Worm (Caenorhabditis elegans) whole organism, young adult: Measurements from ENCODE around the gene rif-1.1.

Experiments
- F10E7.11 ChIP-seq: sonication (generic microtip); optimal IDR thresholded peaks from 2 replicates; lab custom pipeline; 2017; ENCODE audit warnings: mild to moderate bottlenecking, missing genetic modification characterization, moderate library complexity, missing compliant biosample characterization
- K12H6.12 ChIP-seq: fragments of 200-800 bp; sonication (Bioruptor generic); optimal IDR thresholded peaks from 2 replicates; lab custom pipeline; 2018; ENCODE audit warnings: mild to moderate bottlenecking, missing genetic modification characterization, missing compliant biosample characterization
- ZK185.1 ChIP-seq: sonication (generic microtip); optimal IDR thresholded peaks from 2 replicates; lab custom pipeline; 2016; ENCODE audit warnings: mild to moderate bottlenecking, missing genetic modification characterization, missing compliant biosample characterization; ENCODE audit not compliant: poor library complexity, severe bottlenecking
- egrh-3 ChIP-seq: fragments of 200-800 bp; sonication (Bioruptor generic); IDR thresholded peaks from 2 replicates; pipeline ENCODE4 v1.3.6; 2022; ENCODE audit warnings: missing genetic modification reagents, missing genetic modification characterization, missing compliant biosample characterization
- hrde-1 ChIP-seq: sonication (generic microtip); optimal IDR thresholded peaks from 2 replicates; lab custom pipeline; 2016; ENCODE audit warnings: missing genetic modification characterization, mild to moderate bottlenecking, missing compliant biosample characterization, moderate library complexity, missing genotype, missing genetic modification reagents, borderline replicate concordance
- lag-1 ChIP-seq: fragments of 200-800 bp; sonication (Bioruptor generic); IDR thresholded peaks from 2 replicates; pipeline ENCODE4 v1.3.6; 2022; ENCODE audit warnings: missing genetic modification reagents, missing genetic modification characterization, missing compliant biosample characterization
- nhr-90 ChIP-seq: sonication (generic microtip); optimal IDR thresholded peaks from 2 replicates; lab custom pipeline; 2016; ENCODE audit warnings: missing genotype, mild to moderate bottlenecking, missing genetic modification characterization, missing compliant biosample characterization
- pha-4 ChIP-seq: fragments of 150-350 bp; sonication (generic microtip); optimal IDR thresholded peaks from 2 replicates; lab custom pipeline; 2014; ENCODE audit warnings: missing biosample characterization, missing genetic modification reagents, missing genetic modification characterization
- repo-1 ChIP-seq: sonication (generic microtip); optimal IDR thresholded peaks from 2 replicates; lab custom pipeline; 2017; ENCODE audit warnings: mild to moderate bottlenecking, missing genetic modification characterization, missing compliant biosample characterization
- snpc-1.1 ChIP-seq: sonication (generic microtip); optimal IDR thresholded peaks from 2 replicates; lab custom pipeline; 2017; ENCODE audit warnings: missing genetic modification characterization, mild to moderate bottlenecking, missing compliant biosample characterization, antibody characterized with exemption, moderate library complexity, missing genotype, missing genetic modification reagents; ENCODE audit not compliant: insufficient read depth
- snpc-4 ChIP-seq, 5 experiments: fragments of 150-350 bp in 1 of 5; sonication (generic microtip) in 4 of 5; optimal IDR thresholded peaks; 2 replicates each; lab custom pipeline; 2014 to 2018; ENCODE audit warnings: missing genetic modification characterization in 5 of 5, missing biosample characterization in 3 of 5, antibody characterized with exemption in 2 of 5, mild to moderate bottlenecking in 2 of 5, missing compliant biosample characterization in 2 of 5, missing genotype in 2 of 5, moderate library complexity in 2 of 5, missing genetic modification reagents in 1 of 5
- tbx-9 ChIP-seq: sonication (generic microtip); optimal IDR thresholded peaks from 2 replicates; lab custom pipeline; 2016; ENCODE audit warnings: borderline replicate concordance, missing genetic modification characterization, inconsistent platforms, missing compliant biosample characterization
- ztf-28 ChIP-seq: fragments of 200-800 bp; sonication (Bioruptor generic); IDR thresholded peaks from 2 replicates; pipeline ENCODE4 v1.3.6; 2022; ENCODE audit warnings: missing genetic modification reagents, missing genetic modification characterization, missing compliant biosample characterization

DNA sequence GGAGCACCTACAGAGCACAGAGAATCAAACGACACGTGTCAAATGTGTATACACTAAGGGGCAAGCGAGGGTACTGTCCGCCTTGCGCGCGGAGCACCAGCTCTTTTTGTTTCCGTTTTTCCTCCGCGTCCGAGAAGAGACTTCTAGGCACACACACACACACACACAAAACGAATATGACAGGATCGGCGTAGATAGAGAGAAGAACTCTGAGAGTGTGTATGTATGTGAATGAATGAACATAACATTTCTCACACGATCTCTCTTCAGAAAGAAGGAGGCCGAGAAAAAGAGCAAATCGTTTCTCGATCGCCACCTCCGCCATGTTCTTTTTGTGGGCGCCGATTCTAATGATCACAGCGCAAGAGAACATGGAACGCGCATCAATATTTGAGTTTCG, 29.6 kb upstream of the rif-1.1 start, which contains the start of gene nas-6:
- no peak for TF ChIP-seq nhr-90 (tag; lab: Kevin White, UChicago)
- no peak for TF ChIP-seq F10E7.11 (tag; lab: Kevin White, UChicago)
- TF ChIP-seq ztf-28 (GFP tag; lab: Robert Waterston, UW): no peak
- no peak for TF ChIP-seq pha-4 (tag; lab: Kevin White, UChicago)
- TF ChIP-seq ZK185.1 (tag; lab: Kevin White, UChicago): no peak
- no peak for TF ChIP-seq egrh-3 (GFP tag; lab: Robert Waterston, UW)
- TF ChIP-seq snpc-4 (GFP tag; optimal IDR thresholded peaks at IDR 0.05; lab: Kevin White, UChicago): no peak
- TF ChIP-seq snpc-4 (tag; optimal IDR thresholded peaks at IDR 0.05; lab: Kevin White, UChicago): no peak
- TF ChIP-seq tbx-9 (tag; lab: Kevin White, UChicago): no peak
- no peak for TF ChIP-seq K12H6.12
- no peak for TF ChIP-seq lag-1 (GFP tag; lab: Robert Waterston, UW)
- no peak for TF ChIP-seq repo-1
- TF ChIP-seq hrde-1 (tag; lab: Kevin White, UChicago): no peak
- TF ChIP-seq snpc-1.1 (tag; lab: Kevin White, UChicago): no peak
